Worm (Caenorhabditis elegans): ENCODE data around the gene M151.3.

M151.3 gene

DNA sequence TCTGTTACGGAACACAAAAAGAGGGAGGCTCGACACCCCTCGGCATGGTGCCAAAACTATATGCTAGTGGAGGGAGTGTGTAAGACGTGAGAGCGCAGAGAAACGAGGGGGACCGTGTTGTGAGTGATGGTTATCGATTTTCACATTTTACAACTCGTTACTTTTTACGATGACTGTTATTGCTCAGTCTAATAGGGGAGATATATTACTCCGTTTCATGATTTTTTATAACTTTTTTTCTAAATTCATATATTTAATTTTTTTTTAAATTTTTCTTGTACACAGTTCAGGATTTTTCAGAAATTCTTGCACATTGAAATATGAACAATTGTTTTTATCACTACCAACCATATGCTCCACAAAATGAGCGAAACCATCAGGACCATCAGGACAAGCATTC is 28.4 kb downstream of the M151.3 start, which contains the start of gene F19B10.5:
TSS of gene F19B10.5 (plus strand) at position 301 of the 400 bp plus-strand sequence.
- TF ChIP-seq aly-2 (tag; optimal IDR thresholded peaks at IDR 0.05) = no peak
- TF ChIP-seq nhr-21 (tag; optimal IDR thresholded peaks at IDR 0.05) = no peak
- TF ChIP-seq peb-1 (tag; optimal IDR thresholded peaks at IDR 0.05) = no peak
- TF ChIP-seq mab-5 (tag; optimal IDR thresholded peaks at IDR 0.05) = no peak
- TF ChIP-seq snpc-4 (tag; optimal IDR thresholded peaks at IDR 0.05) = no peak
- no peak for TF ChIP-seq ceh-16 (tag; optimal IDR thresholded peaks at IDR 0.05)
- TF ChIP-seq lin-39 (tag; optimal IDR thresholded peaks at IDR 0.05) = no peak
- TF ChIP-seq unc-39 (tag; optimal IDR thresholded peaks at IDR 0.05) = no peak
- no peak for TF ChIP-seq nhr-10 (tag; optimal IDR thresholded peaks at IDR 0.05)
- TF ChIP-seq fos-1 (tag; optimal IDR thresholded peaks at IDR 0.05) = no peak
- no peak for TF ChIP-seq sem-4 (tag; optimal IDR thresholded peaks at IDR 0.05)
- no peak for TF ChIP-seq nhr-6 (tag; optimal IDR thresholded peaks at IDR 0.05)
- TF ChIP-seq sma-9 (GFP tag; optimal IDR thresholded peaks at IDR 0.05) = no peak
- no peak for TF ChIP-seq sma-9 (tag; optimal IDR thresholded peaks at IDR 0.05)
- no peak for TF ChIP-seq crh-2 (tag; optimal IDR thresholded peaks at IDR 0.05)
- no peak for TF ChIP-seq lin-11 (tag; optimal IDR thresholded peaks at IDR 0.05)
- no peak for TF ChIP-seq lsy-2 (tag; optimal IDR thresholded peaks at IDR 0.05)
- no peak for TF ChIP-seq ztf-11 (tag; optimal IDR thresholded peaks at IDR 0.05)
- no peak for TF ChIP-seq gmeb-1 (tag; optimal IDR thresholded peaks at IDR 0.05)
- TF ChIP-seq nhr-12 (tag; optimal IDR thresholded peaks at IDR 0.05) = no peak

- TF ChIP-seq unc-55 (GFP tag; optimal IDR thresholded peaks at IDR 0.05) = no peak
- TF ChIP-seq ZK546.5 (tag; optimal IDR thresholded peaks at IDR 0.05) = no peak
- TF ChIP-seq sem-4 (tag; optimal IDR thresholded peaks at IDR 0.05) = no peak
- no peak for TF ChIP-seq unc-62 (GFP tag; optimal IDR thresholded peaks at IDR 0.05)
- TF ChIP-seq nhr-12 (tag; optimal IDR thresholded peaks at IDR 0.05) = no peak
- no peak for TF ChIP-seq ztf-1 (GFP tag; conservative IDR thresholded peaks at IDR 0.05)
- no peak for TF ChIP-seq egl-27 (tag; optimal IDR thresholded peaks at IDR 0.05)
- no peak for TF ChIP-seq ceh-82 (tag; optimal IDR thresholded peaks at IDR 0.05)
- TF ChIP-seq C34F6.9 (tag; optimal IDR thresholded peaks at IDR 0.05) = no peak
- TF ChIP-seq unc-39 (tag; optimal IDR thresholded peaks at IDR 0.05) = no peak
- no peak for TF ChIP-seq nhr-77 (tag; optimal IDR thresholded peaks at IDR 0.05)
- TF ChIP-seq blmp-1 (tag; optimal IDR thresholded peaks at IDR 0.05; ENCODE audit: insufficient read depth) = no peak
- no peak for TF ChIP-seq ztf-4 (tag; optimal IDR thresholded peaks at IDR 0.05)
- TF ChIP-seq ama-1 (optimal IDR thresholded peaks at IDR 0.05) = no peak
- TF ChIP-seq lin-13 (GFP tag; optimal IDR thresholded peaks at IDR 0.05) = no peak
- TF ChIP-seq lsy-2 (tag; optimal IDR thresholded peaks at IDR 0.05) = no peak
Observed at ce11 chrII:3659776-3660175, 32.8 kb downstream of the M151.3 start, which contains the start of gene F19B10.4. F19B10.4 (plus strand) TSS chrII:3660076.

- no peak for TF ChIP-seq mdl-1 (tag; optimal IDR thresholded peaks at IDR 0.05)
- peak; percentile 53 for TF ChIP-seq unc-55 (GFP tag; optimal IDR thresholded peaks at IDR 0.05)
- TF ChIP-seq ama-1 (optimal IDR thresholded peaks at IDR 0.05) = no peak
- no peak for TF ChIP-seq mbf-1 (tag; optimal IDR thresholded peaks at IDR 0.05)
- TF ChIP-seq ceh-16 (tag; optimal IDR thresholded peaks at IDR 0.05) = no peak
- TF ChIP-seq gmeb-1 (tag; optimal IDR thresholded peaks at IDR 0.05) = peak; percentile 17
- no peak for TF ChIP-seq alr-1 (tag; optimal IDR thresholded peaks at IDR 0.05)
- no peak for TF ChIP-seq ztf-1 (GFP tag; conservative IDR thresholded peaks at IDR 0.05)
- no peak for TF ChIP-seq nhr-129 (tag; optimal IDR thresholded peaks at IDR 0.05)
- peak; percentile 95 for TF ChIP-seq fos-1 (tag; optimal IDR thresholded peaks at IDR 0.05)
- peak; percentile 84 for TF ChIP-seq C34F6.9 (tag; optimal IDR thresholded peaks at IDR 0.05)
Observed at ce11 chrII:3661932-3662331, 35.0 kb downstream of the M151.3 start, which contains the start of gene F19B10.13. F19B10.13 (plus strand) TSS chrII:3662274.

DNA sequence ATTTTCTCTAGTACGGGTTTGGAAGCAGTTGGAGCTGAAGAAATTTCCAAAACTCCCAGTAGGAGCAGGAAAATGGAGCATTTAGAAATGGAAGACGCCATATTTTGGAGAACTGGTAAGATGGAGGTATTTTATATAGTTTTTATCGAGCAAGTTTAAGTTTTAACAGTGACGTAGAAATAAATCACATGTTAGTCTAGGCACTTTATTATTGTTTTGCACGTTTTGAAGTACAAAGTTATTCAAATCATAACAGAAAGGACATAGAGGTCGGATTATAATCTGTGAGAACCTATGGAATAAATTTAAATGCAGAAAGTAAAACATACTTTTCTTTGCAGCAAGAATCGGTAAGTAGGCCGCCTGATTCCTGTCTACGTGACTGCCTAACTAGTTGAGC is 36.8 kb downstream of the M151.3 start, which contains the start of gene F19B10.6:
TSS of gene F19B10.6 (minus strand) at position 101 of the 400 bp plus-strand sequence.
- TF ChIP-seq ZK546.5 (tag; optimal IDR thresholded peaks at IDR 0.05) (no peak), elt-1 (tag; optimal IDR thresholded peaks at IDR 0.05) (no peak), gmeb-1 (tag; optimal IDR thresholded peaks at IDR 0.05) (no peak), nhr-6 (tag; optimal IDR thresholded peaks at IDR 0.05) (no peak), fos-1 (tag; optimal IDR thresholded peaks at IDR 0.05) (no peak), sem-4 (tag; optimal IDR thresholded peaks at IDR 0.05) (no peak), nhr-129 (tag; optimal IDR thresholded peaks at IDR 0.05) (no peak), sma-9 (GFP tag; optimal IDR thresholded peaks at IDR 0.05) (no peak), sma-9 (tag; optimal IDR thresholded peaks at IDR 0.05) (no peak), dmd-4 (tag; optimal IDR thresholded peaks at IDR 0.05) (no peak), lin-11 (tag; optimal IDR thresholded peaks at IDR 0.05) (no peak), blmp-1 (tag; optimal IDR thresholded peaks at IDR 0.05; ENCODE audit: insufficient read depth) (no peak), Y55F3AM.14 (GFP tag; optimal IDR thresholded peaks at IDR 0.05) (no peak), F13H6.1 (tag; optimal IDR thresholded peaks at IDR 0.05) (no peak)

All from whole organism, L2 larva.